Worm (Caenorhabditis elegans) whole organism, late embryonic: Measurements from ENCODE around the gene ZK1236.5.

ENCODE experiments used
- C38D4.7 ChIP-seq: fragments of 200-800 bp; sonication (Bioruptor generic); optimal IDR thresholded peaks from 2 replicates; lab custom pipeline; 2018; ENCODE audit warnings: mild to moderate bottlenecking, missing genetic modification characterization, moderate library complexity, missing compliant biosample characterization
- F13H6.1 ChIP-seq: sonication (generic microtip); optimal IDR thresholded peaks from 2 replicates; lab custom pipeline; 2016; ENCODE audit warnings: missing genetic modification characterization, missing compliant biosample characterization
- K02D7.2 ChIP-seq: sonication (generic microtip); optimal IDR thresholded peaks from 2 replicates; lab custom pipeline; 2017; ENCODE audit warnings: mild to moderate bottlenecking, missing genetic modification characterization, missing compliant biosample characterization
- K09A11.1 ChIP-seq: sonication (generic microtip); optimal IDR thresholded peaks from 2 replicates; lab custom pipeline; 2017; ENCODE audit warnings: antibody characterized with exemption, mild to moderate bottlenecking, missing genetic modification characterization, missing compliant biosample characterization; ENCODE audit not compliant: insufficient read depth
- Y22D7AL.16 ChIP-seq: sonication (generic microtip); optimal IDR thresholded peaks from 2 replicates; lab custom pipeline; 2016; ENCODE audit warnings: missing genetic modification characterization, missing compliant biosample characterization
- ahr-1 ChIP-seq: sonication (generic microtip); optimal IDR thresholded peaks from 2 replicates; lab custom pipeline; 2016; ENCODE audit warnings: missing genetic modification characterization, missing compliant biosample characterization
- ceh-19 ChIP-seq: fragments of 200-800 bp; sonication (Bioruptor generic); optimal IDR thresholded peaks from 2 replicates; lab custom pipeline; 2018; ENCODE audit warnings: mild to moderate bottlenecking, missing genetic modification characterization, missing compliant biosample characterization
- ceh-22 ChIP-seq: sonication (generic microtip); optimal IDR thresholded peaks from 2 replicates; lab custom pipeline; 2017; ENCODE audit warnings: missing biosample characterization, missing genetic modification characterization
- ceh-24 ChIP-seq: sonication (generic microtip); optimal IDR thresholded peaks from 2 replicates; lab custom pipeline; 2016; ENCODE audit warnings: mild to moderate bottlenecking, missing genetic modification characterization, missing compliant biosample characterization
- ceh-30 ChIP-seq: fragments of 150-350 bp; optimal IDR thresholded peaks from 2 replicates; lab custom pipeline; 2014; ENCODE audit warnings: missing biosample characterization, missing genetic modification characterization
- ceh-31 ChIP-seq: sonication (generic microtip); optimal IDR thresholded peaks from 2 replicates; lab custom pipeline; 2016; ENCODE audit warnings: missing genetic modification characterization, missing compliant biosample characterization
- ceh-45 ChIP-seq: fragments of 200-800 bp; sonication (Bioruptor generic); IDR thresholded peaks from 2 replicates; pipeline ENCODE4 v1.3.6; 2022; ENCODE audit warnings: missing genetic modification reagents, missing genetic modification characterization, missing compliant biosample characterization
- ceh-48 ChIP-seq: sonication (generic microtip); optimal IDR thresholded peaks from 2 replicates; lab custom pipeline; 2016; ENCODE audit warnings: missing genetic modification characterization, inconsistent platforms, missing compliant biosample characterization
- dmd-4 ChIP-seq: sonication (generic microtip); optimal IDR thresholded peaks from 2 replicates; lab custom pipeline; 2016; ENCODE audit warnings: borderline replicate concordance, missing genetic modification characterization, missing compliant biosample characterization
- dve-1 ChIP-seq: sonication (generic microtip); optimal IDR thresholded peaks from 2 replicates; lab custom pipeline; 2017; ENCODE audit warnings: antibody characterized with exemption, mild to moderate bottlenecking, missing genetic modification characterization, missing compliant biosample characterization
- elt-2 ChIP-seq: sonication (generic microtip); optimal IDR thresholded peaks from 2 replicates; lab custom pipeline; 2016; ENCODE audit warnings: missing genetic modification reagents, missing genetic modification characterization, missing compliant biosample characterization
- elt-4 ChIP-seq: sonication (generic microtip); optimal IDR thresholded peaks from 2 replicates; lab custom pipeline; 2016; ENCODE audit warnings: missing genetic modification characterization, missing compliant biosample characterization
- ets-4 ChIP-seq: sonication (generic microtip); optimal IDR thresholded peaks from 2 replicates; lab custom pipeline; 2016; ENCODE audit warnings: missing genetic modification characterization, missing compliant biosample characterization
- fkh-6 ChIP-seq: sonication (generic microtip); optimal IDR thresholded peaks from 2 replicates; lab custom pipeline; 2016; ENCODE audit warnings: missing genetic modification characterization, missing compliant biosample characterization
- gmeb-2 ChIP-seq: sonication (generic microtip); optimal IDR thresholded peaks from 2 replicates; lab custom pipeline; 2016; ENCODE audit warnings: missing genetic modification characterization, inconsistent platforms, missing compliant biosample characterization
- hlh-30 ChIP-seq: sonication (generic microtip); optimal IDR thresholded peaks from 2 replicates; lab custom pipeline; 2017; ENCODE audit warnings: antibody characterized with exemption, missing genetic modification characterization, missing compliant biosample characterization; ENCODE audit not compliant: insufficient read depth
- lim-6 ChIP-seq: sonication (generic microtip); optimal IDR thresholded peaks from 2 replicates; lab custom pipeline; 2016; ENCODE audit warnings: missing genetic modification characterization, missing compliant biosample characterization
- madf-2 ChIP-seq: sonication (generic microtip); optimal IDR thresholded peaks from 2 replicates; lab custom pipeline; 2017; ENCODE audit warnings: missing genetic modification characterization, missing compliant biosample characterization
- mec-3 ChIP-seq: sonication (generic microtip); optimal IDR thresholded peaks from 2 replicates; lab custom pipeline; 2016; ENCODE audit warnings: borderline replicate concordance, missing genetic modification characterization, missing compliant biosample characterization
- nfya-1 ChIP-seq: sonication (generic microtip); optimal IDR thresholded peaks from 2 replicates; lab custom pipeline; 2017; ENCODE audit warnings: missing genetic modification characterization, mild to moderate bottlenecking, missing compliant biosample characterization, antibody characterized with exemption, moderate library complexity
- nhr-11 ChIP-seq: fragments of 150-350 bp; optimal IDR thresholded peaks from 2 replicates; lab custom pipeline; 2014; ENCODE audit warnings: missing biosample characterization, missing genetic modification characterization
- odd-2 ChIP-seq: sonication (generic microtip); optimal IDR thresholded peaks from 2 replicates; lab custom pipeline; 2017; ENCODE audit warnings: antibody characterized with exemption, mild to moderate bottlenecking, missing genetic modification characterization, missing compliant biosample characterization
- pag-3 ChIP-seq: sonication (generic microtip); optimal IDR thresholded peaks from 2 replicates; lab custom pipeline; 2016; ENCODE audit warnings: missing compliant biosample characterization, missing genetic modification characterization, borderline replicate concordance
- pha-2 ChIP-seq: sonication (generic microtip); optimal IDR thresholded peaks from 2 replicates; lab custom pipeline; 2017; ENCODE audit warnings: mild to moderate bottlenecking, missing genetic modification characterization, missing compliant biosample characterization
- pqm-1 ChIP-seq: sonication (generic microtip); optimal IDR thresholded peaks from 2 replicates; lab custom pipeline; 2016; ENCODE audit warnings: missing genetic modification characterization, missing compliant biosample characterization
- tbx-2 ChIP-seq: sonication (generic microtip); optimal IDR thresholded peaks from 2 replicates; lab custom pipeline; 2016; ENCODE audit warnings: missing genetic modification characterization, missing compliant biosample characterization
- unc-55 ChIP-seq: sonication (generic microtip); optimal IDR thresholded peaks from 2 replicates; lab custom pipeline; 2017; ENCODE audit warnings: missing biosample characterization, missing genetic modification reagents, missing genetic modification characterization
- unc-86 ChIP-seq: sonication (generic microtip); optimal IDR thresholded peaks from 2 replicates; lab custom pipeline; 2016; ENCODE audit warnings: missing genetic modification characterization, missing compliant biosample characterization
- ztf-16 ChIP-seq: sonication (generic microtip); optimal IDR thresholded peaks from 2 replicates; lab custom pipeline; 2017; ENCODE audit warnings: missing genetic modification characterization, missing compliant biosample characterization

The ZK1236.5 gene

DNA sequence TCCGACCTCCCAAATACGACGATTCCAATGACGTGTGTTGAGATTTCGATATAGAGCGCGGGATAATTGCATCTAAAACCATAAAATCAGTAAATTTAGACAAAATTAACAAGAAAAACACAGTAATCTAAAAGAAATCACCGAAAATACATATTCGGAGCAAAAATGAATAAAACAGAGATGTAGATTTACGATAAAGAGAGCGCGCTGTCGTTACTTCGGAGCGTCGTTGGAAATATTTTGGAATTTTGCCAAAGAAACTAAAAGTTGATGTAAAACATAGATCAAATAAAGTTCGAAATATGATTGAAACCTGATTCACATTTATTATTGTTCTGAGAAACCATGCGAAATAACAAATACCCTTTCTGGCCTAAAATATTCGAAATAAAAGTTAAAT, at the start of gene ZK1236.5:
Gene ZK1236.5 (minus strand): TSS at position 72 of the 400 bp plus-strand sequence.
- no peak for TF ChIP-seq elt-2 (tag; lab: Kevin White, UChicago)
- peak; percentile 26 for TF ChIP-seq nfya-1
- no peak for TF ChIP-seq ahr-1

DNA sequence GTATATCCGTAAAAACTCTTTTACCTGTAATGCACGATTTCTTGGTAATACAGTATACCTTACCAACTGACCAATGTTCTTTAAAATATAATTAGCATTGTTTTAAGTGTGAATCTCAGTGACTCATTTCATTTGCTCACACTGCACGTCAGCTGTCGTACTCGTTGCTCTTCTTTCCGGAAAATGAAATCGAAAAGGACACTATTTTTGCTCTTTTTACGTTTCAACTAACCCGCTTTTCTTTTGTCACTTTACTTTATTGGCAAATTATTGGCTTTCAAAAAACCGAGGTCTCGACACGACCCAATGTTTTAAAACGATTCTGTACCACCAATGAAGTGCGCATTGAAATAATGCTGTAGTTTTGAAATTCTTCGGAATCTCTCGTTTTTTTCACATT, 48.3 kb upstream of the ZK1236.5 start, which contains the start of gene F42H10.6:
Gene F42H10.6 (minus strand): TSS at position 101 of the 400 bp plus-strand sequence.
- TF ChIP-seq Y22D7AL.16 (tag; lab: Kevin White, UChicago) (no peak), ceh-30 (tag; lab: Kevin White, UChicago) (no peak), C38D4.7 (GFP tag; lab: Kevin White, UChicago) (no peak)

DNA sequence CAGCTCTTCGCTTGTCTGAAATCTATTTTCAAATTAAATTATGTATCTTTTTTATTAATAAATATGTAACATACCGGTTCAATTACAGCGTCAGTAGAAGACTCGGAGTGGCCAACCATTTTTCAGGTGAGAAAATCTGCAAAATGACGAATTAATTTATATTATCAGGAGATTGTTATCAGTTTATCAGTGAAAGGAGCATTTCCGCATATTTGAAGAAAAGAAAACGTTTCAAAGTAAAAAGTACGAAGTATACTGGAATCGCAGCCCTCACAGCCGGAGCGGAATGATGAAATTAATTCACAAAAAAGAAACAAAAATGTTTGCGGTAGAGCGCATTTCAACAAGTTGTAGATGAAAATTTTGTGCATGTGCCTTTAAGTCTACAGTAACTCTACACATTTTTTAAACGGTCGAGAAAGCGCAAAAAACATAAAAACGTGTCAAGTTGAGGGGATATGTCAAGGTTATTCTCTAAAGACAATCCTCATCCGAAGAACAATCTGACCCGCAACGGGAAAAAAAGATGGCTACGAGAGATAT, 47.4 kb upstream of the ZK1236.5 start:
- TF ChIP-seq elt-2 (tag; lab: Kevin White, UChicago), result peak; percentile 66
- no peak for TF ChIP-seq elt-4 (tag; lab: Kevin White, UChicago)

DNA sequence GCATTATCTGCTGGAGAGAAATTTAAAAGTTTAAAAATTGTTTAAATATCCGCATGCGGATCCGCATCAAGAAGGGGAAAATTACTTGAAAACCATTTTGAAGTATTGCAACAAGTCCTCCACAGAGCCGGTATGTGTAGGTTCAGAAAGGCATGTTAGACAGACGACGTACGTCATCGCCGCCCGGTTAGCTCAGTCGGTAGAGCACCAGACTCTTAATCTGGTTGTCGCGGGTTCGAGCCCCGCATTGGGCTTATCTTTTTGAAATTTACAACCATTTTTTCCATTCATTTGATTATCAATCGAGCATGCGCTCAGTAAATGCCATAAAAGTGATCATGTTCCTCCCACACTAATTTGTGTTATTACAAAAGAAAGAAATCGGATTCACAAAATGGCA, 41.3 kb upstream of the ZK1236.5 start:
- TF ChIP-seq unc-86 (tag; lab: Kevin White, UChicago) (no peak), ceh-19 (GFP tag; lab: Kevin White, UChicago) (no peak)

DNA sequence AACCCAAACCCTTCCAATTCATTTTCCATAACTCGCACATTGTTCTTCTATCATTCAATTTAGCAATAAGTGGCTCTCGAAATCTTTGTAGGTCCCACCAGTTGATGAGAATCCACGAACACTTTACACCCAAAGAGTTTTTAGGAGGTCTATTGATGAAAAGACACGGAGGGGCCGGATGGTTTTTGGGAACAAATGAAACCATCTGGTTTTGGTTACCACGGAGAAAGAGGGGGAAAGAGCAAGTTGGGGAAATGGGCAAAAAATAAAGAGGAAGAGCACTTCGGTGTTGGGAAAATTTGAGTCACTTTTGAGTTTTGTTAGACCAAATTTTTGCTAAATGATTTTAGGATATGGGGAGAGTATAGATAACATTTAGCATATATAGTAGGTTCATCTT, 35.5 kb upstream of the ZK1236.5 start:
- TF ChIP-seq ets-4 (tag; lab: Kevin White, UChicago) (no peak), dmd-4 (tag; lab: Kevin White, UChicago) (no peak), pag-3 (tag; lab: Kevin White, UChicago) (no peak), ceh-45 (GFP tag; lab: Robert Waterston, UW) (no peak), K09A11.1 (no peak), tbx-2 (tag; lab: Kevin White, UChicago) (no peak), pqm-1 (tag; lab: Kevin White, UChicago) (no peak)

DNA sequence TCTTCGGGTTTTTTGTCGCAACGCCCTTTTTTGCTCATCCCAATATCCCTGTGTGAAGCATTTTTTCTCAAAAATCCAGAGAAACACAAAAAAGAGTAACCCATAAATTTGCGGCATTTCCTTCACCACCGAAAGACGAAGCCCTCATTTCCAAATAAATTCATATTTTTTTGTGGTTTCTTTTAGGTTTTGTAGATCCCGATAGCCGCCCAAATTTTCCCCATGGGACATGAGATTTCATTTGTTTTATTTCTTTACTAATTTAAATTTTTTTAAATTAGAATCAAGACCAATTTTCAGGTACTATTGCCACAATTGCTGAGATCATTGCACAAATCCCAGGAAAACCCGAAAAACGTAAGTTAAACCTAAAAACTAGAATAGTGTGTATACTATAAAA, 34.7 kb upstream of the ZK1236.5 start, which contains the start of gene mig-39:
Gene mig-39 (plus strand): TSS at position 301 of the 400 bp plus-strand sequence.
- no peak for TF ChIP-seq fkh-6 (tag; lab: Kevin White, UChicago)
- TF ChIP-seq lim-6 (tag; lab: Kevin White, UChicago), result no peak
- TF ChIP-seq hlh-30, result no peak
- TF ChIP-seq nhr-11 (tag; lab: Kevin White, UChicago), result no peak
- no peak for TF ChIP-seq dve-1 (tag; lab: Kevin White, UChicago)
- TF ChIP-seq unc-86 (tag; lab: Kevin White, UChicago), result no peak
- TF ChIP-seq K02D7.2 (tag; lab: Kevin White, UChicago), result no peak
- TF ChIP-seq ceh-48, result no peak
- TF ChIP-seq madf-2 (tag; lab: Kevin White, UChicago), result no peak
- no peak for TF ChIP-seq F13H6.1 (tag; lab: Kevin White, UChicago)
- no peak for TF ChIP-seq mec-3
- no peak for TF ChIP-seq elt-2 (tag; lab: Kevin White, UChicago)
- TF ChIP-seq ceh-22, result no peak
- no peak for TF ChIP-seq ztf-16 (tag; lab: Kevin White, UChicago)
- TF ChIP-seq odd-2 (tag; lab: Kevin White, UChicago), result no peak
- TF ChIP-seq pha-2 (tag; lab: Kevin White, UChicago), result no peak

DNA sequence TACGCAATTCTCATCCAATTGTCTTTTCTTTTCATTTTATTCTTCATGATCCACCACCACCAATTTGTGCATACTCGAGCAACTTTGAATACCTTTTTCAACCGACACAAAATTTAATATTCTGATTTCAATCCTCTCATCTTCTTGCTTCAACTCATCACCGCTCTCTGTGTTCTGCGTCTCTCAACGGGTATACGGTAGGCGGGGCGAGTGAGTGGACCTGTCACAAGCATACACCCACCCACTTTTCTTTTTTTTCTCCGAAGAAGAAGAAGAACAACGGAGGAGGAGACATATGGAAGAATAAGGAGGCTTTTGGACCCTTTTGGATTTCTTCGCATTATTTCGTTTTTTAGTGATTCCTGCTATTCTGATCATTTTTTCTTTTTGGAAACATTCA, 29.4 kb upstream of the ZK1236.5 start:
- TF ChIP-seq nfya-1 (peak; percentile 95), ceh-24 (tag; lab: Kevin White, UChicago) (no peak), unc-55 (GFP tag; lab: Kevin White, UChicago) (peak; percentile 8), gmeb-2 (no peak), ceh-31 (tag; lab: Kevin White, UChicago) (peak; percentile 40)
